Fruit fly (Drosophila melanogaster): Measurements from ENCODE around the gene mas.

dm6 chr3L:4145229-4145628 lies 22.0 kb downstream of the mas start:
- no peak for TF ChIP-seq CG9948 (tag; optimal IDR thresholded peaks at IDR 0.05)
- TF ChIP-seq Snoo (tag; optimal IDR thresholded peaks at IDR 0.05), result no peak
- TF ChIP-seq fd96Ca (GFP tag; IDR thresholded peaks at IDR 0.05), result no peak
- no peak for TF ChIP-seq Ets98B (GFP tag; IDR thresholded peaks at IDR 0.05)
- TF ChIP-seq CG17806 (tag; optimal IDR thresholded peaks at IDR 0.05), result no peak
- no peak for TF ChIP-seq Pif1B (GFP tag; optimal IDR thresholded peaks at IDR 0.05)
- TF ChIP-seq Pif1A (GFP tag; optimal IDR thresholded peaks at IDR 0.05), result no peak
- no peak for TF ChIP-seq CG34367 (tag; optimal IDR thresholded peaks at IDR 0.05)
- TF ChIP-seq CG4496 (GFP tag; IDR thresholded peaks at IDR 0.05), result no peak
- TF ChIP-seq gl (tag; optimal IDR thresholded peaks at IDR 0.05), result no peak
- TF ChIP-seq EcR (GFP tag; optimal IDR thresholded peaks at IDR 0.05), result peak; percentile 73
- TF ChIP-seq CG14655 (GFP tag; optimal IDR thresholded peaks at IDR 0.05), result no peak

Data from whole organism, pupa.